Fruit fly (Drosophila melanogaster): Measurements from ENCODE around the gene CG31668.

Gene CG31668

dm6 chr2L:2161244-2162243 lies 44.4 kb downstream of the CG31668 start (continued):
- peak; percentile 34 for TF ChIP-seq Six4 (GFP tag; optimal IDR thresholded peaks at IDR 0.05)
- no peak for TF ChIP-seq CG13296 (GFP tag; optimal IDR thresholded peaks at IDR 0.05)
- TF ChIP-seq lmd (GFP tag; IDR thresholded peaks at IDR 0.05): peak; percentile 36; the same call in 1 of the 2 replicates
- no peak for TF ChIP-seq stwl (tag; optimal IDR thresholded peaks at IDR 0.05)
- peak; percentile 45 for TF ChIP-seq CG15601 (tag; optimal IDR thresholded peaks at IDR 0.05)
- no peak for TF ChIP-seq CG14050 (GFP tag; IDR thresholded peaks at IDR 0.05)
- no peak for TF ChIP-seq CG2116 (GFP tag; optimal IDR thresholded peaks at IDR 0.05)
- no peak for TF ChIP-seq CG3838 (GFP tag; optimal IDR thresholded peaks at IDR 0.05)
- TF ChIP-seq CG6254 (GFP tag; optimal IDR thresholded peaks at IDR 0.05): no peak
- TF ChIP-seq zen (tag; optimal IDR thresholded peaks at IDR 0.05): no peak
- peak; percentile 45 for TF ChIP-seq Usf (GFP tag; optimal IDR thresholded peaks at IDR 0.05)
- peak; percentile 58 for TF ChIP-seq CG10209 (GFP tag; optimal IDR thresholded peaks at IDR 0.05)
- peak; percentile 58 for TF ChIP-seq abd-A (tag; optimal IDR thresholded peaks at IDR 0.05)
- no peak for TF ChIP-seq Hr39 (optimal IDR thresholded peaks at IDR 0.05)
- no peak for TF ChIP-seq fd102C (GFP tag; optimal IDR thresholded peaks at IDR 0.05)
- no peak for TF ChIP-seq CG7839 (tag; optimal IDR thresholded peaks at IDR 0.05)
- no peak for TF ChIP-seq CG10462 (GFP tag; optimal IDR thresholded peaks at IDR 0.05)
- TF ChIP-seq ttk (GFP tag; IDR thresholded peaks at IDR 0.05): peak; percentile 54; the same call in 1 of the 2 replicates
- no peak for TF ChIP-seq CG7963 (GFP tag; IDR thresholded peaks at IDR 0.05; ENCODE audit: partially characterized antibody)
- TF ChIP-seq Ptx1 (GFP tag; IDR thresholded peaks at IDR 0.05): no peak; the same call in 1 of the 2 replicates
- TF ChIP-seq ara (GFP tag; IDR thresholded peaks at IDR 0.05): no peak
- TF ChIP-seq ems (GFP tag; optimal IDR thresholded peaks at IDR 0.05): peak; percentile 21
- no peak for TF ChIP-seq seq (GFP tag; IDR thresholded peaks at IDR 0.05)
- peak; percentile 98 for TF ChIP-seq kni (GFP tag; optimal IDR thresholded peaks at IDR 0.05)
- TF ChIP-seq Bteb2 (GFP tag; optimal IDR thresholded peaks at IDR 0.05): no peak
- TF ChIP-seq CG6272 (GFP tag; IDR thresholded peaks at IDR 0.05): no peak
- no peak for TF ChIP-seq CG7786 (GFP tag; optimal IDR thresholded peaks at IDR 0.05)
- TF ChIP-seq CG31365 (tag; optimal IDR thresholded peaks at IDR 0.05): no peak
- no peak for TF ChIP-seq CG16813 (GFP tag; IDR thresholded peaks at IDR 0.05; ENCODE audit: partially characterized antibody)
- TF ChIP-seq lab (GFP tag; optimal IDR thresholded peaks at IDR 0.05): no peak
- TF ChIP-seq gce (GFP tag; IDR thresholded peaks at IDR 0.05): peak; percentile 19; the same call in 1 of the 3 replicates
- TF ChIP-seq CG7928 (GFP tag; optimal IDR thresholded peaks at IDR 0.05): no peak
- TF ChIP-seq CG5245 (GFP tag; optimal IDR thresholded peaks at IDR 0.05): no peak
- peak; percentile 9 for TF ChIP-seq Abd-B (GFP tag; optimal IDR thresholded peaks at IDR 0.05)
- TF ChIP-seq CG11085 (GFP tag; IDR thresholded peaks at IDR 0.05): no peak
- peak; percentile 83 for TF ChIP-seq row (GFP tag; IDR thresholded peaks at IDR 0.05)
- TF ChIP-seq CG1602 (GFP tag; optimal IDR thresholded peaks at IDR 0.05): peak; percentile 20
- TF ChIP-seq nerfin-1 (tag; optimal IDR thresholded peaks at IDR 0.05): no peak
- no peak for TF ChIP-seq crp (GFP tag; optimal IDR thresholded peaks at IDR 0.05)
- peak; percentile 7 for TF ChIP-seq Camta (GFP tag; optimal IDR thresholded peaks at IDR 0.05)
- peak; percentile 16 for TF ChIP-seq fu2 (GFP tag; optimal IDR thresholded peaks at IDR 0.05)
- TF ChIP-seq CG1024 (GFP tag; IDR thresholded peaks at IDR 0.05): no peak
- TF ChIP-seq Myb (GFP tag; optimal IDR thresholded peaks at IDR 0.05): no peak
- no peak for TF ChIP-seq CG10654 (GFP tag; optimal IDR thresholded peaks at IDR 0.05)
- no peak for TF ChIP-seq Sin3A (optimal IDR thresholded peaks at IDR 0.05)
- 0 out of 2 replicates have a peak, but pooled peaks have one; percentile 9 for TF ChIP-seq CG9215 (GFP tag; IDR thresholded peaks at IDR 0.05)
- no peak for TF ChIP-seq trem (tag; optimal IDR thresholded peaks at IDR 0.05)
- TF ChIP-seq CG32772 (GFP tag; IDR thresholded peaks at IDR 0.05): peak; percentile 43
- peak; percentile 79 for TF ChIP-seq CG4360 (GFP tag; IDR thresholded peaks at IDR 0.05)
